Worm (Caenorhabditis elegans) whole organism, early embryonic: ENCODE results near the gene clu-1.

Experiments used
- B0310.2 ChIP-seq: sonication (generic microtip); optimal IDR thresholded peaks from 2 replicates; lab custom pipeline; 2016; ENCODE audit warnings: mild to moderate bottlenecking, missing genetic modification characterization, missing compliant biosample characterization
- F13C5.2 ChIP-seq: sonication (generic microtip); optimal IDR thresholded peaks from 2 replicates; lab custom pipeline; 2017; ENCODE audit warnings: mild to moderate bottlenecking, missing genetic modification characterization, inconsistent platforms, missing compliant biosample characterization
- aly-1 ChIP-seq: sonication (generic microtip); optimal IDR thresholded peaks from 2 replicates; lab custom pipeline; 2016; ENCODE audit warnings: missing genetic modification characterization, missing compliant biosample characterization
- ama-1 ChIP-seq: fragments of 150-350 bp; optimal IDR thresholded peaks from 2 replicates; lab custom pipeline; 2014
- ceh-13 ChIP-seq: fragments of 200-800 bp; sonication (Bioruptor generic); optimal IDR thresholded peaks from 2 replicates; lab custom pipeline; 2018; ENCODE audit warnings: mild to moderate bottlenecking, missing genetic modification characterization, missing compliant biosample characterization
- ceh-36 ChIP-seq: sonication (generic microtip); optimal IDR thresholded peaks from 2 replicates; lab custom pipeline; 2016; ENCODE audit warnings: missing genetic modification characterization, inconsistent platforms, missing compliant biosample characterization
- ets-7 ChIP-seq: sonication (generic microtip); optimal IDR thresholded peaks from 2 replicates; lab custom pipeline; 2016; ENCODE audit warnings: missing genotype, missing genetic modification characterization, missing compliant biosample characterization
- flt-1 ChIP-seq: fragments of 200-800 bp; sonication (Bioruptor generic); IDR thresholded peaks from 2 replicates; pipeline ENCODE4 v1.3.6; 2022; ENCODE audit warnings: missing genetic modification characterization, missing compliant biosample characterization
- hmbx-1 ChIP-seq: sonication (generic microtip); optimal IDR thresholded peaks from 2 replicates; lab custom pipeline; 2016; ENCODE audit warnings: mild to moderate bottlenecking, missing genetic modification characterization, missing compliant biosample characterization
- hmg-4 ChIP-seq: fragments of 200-800 bp; sonication (Bioruptor generic); optimal IDR thresholded peaks from 2 replicates; lab custom pipeline; 2018; ENCODE audit warnings: mild to moderate bottlenecking, missing genetic modification characterization, missing compliant biosample characterization
- hnd-1 ChIP-seq: sonication (generic microtip); optimal IDR thresholded peaks from 2 replicates; lab custom pipeline; 2016; ENCODE audit warnings: missing genetic modification characterization, missing compliant biosample characterization
- pes-1 ChIP-seq: fragments of 200-800 bp; sonication (Bioruptor generic); IDR thresholded peaks from 2 replicates; pipeline ENCODE4 v1.3.6; 2022; ENCODE audit warnings: missing genetic modification reagents, missing genetic modification characterization, missing compliant biosample characterization
- scrt-1 ChIP-seq: fragments of 200-800 bp; sonication (Bioruptor generic); IDR thresholded peaks from 2 replicates; pipeline ENCODE4 v1.3.6; 2022; ENCODE audit warnings: missing genetic modification characterization, missing compliant biosample characterization
- sea-1 ChIP-seq: fragments of 200-800 bp; sonication (Bioruptor generic); conservative IDR thresholded peaks from 2 replicates; pipeline ENCODE4 v1.3.6; 2022; ENCODE audit warnings: missing genetic modification characterization, missing compliant biosample characterization
- tbx-11 ChIP-seq: fragments of 200-800 bp; sonication (Bioruptor generic); IDR thresholded peaks from 2 replicates; pipeline ENCODE4 v1.3.6; 2022; ENCODE audit warnings: missing genetic modification characterization, missing compliant biosample characterization
- tbx-37 ChIP-seq: fragments of 200-800 bp; sonication (Bioruptor generic); conservative IDR thresholded peaks from 2 replicates; pipeline ENCODE4 v1.3.6; 2022; ENCODE audit warnings: missing genetic modification reagents, missing genetic modification characterization, missing compliant biosample characterization
- tra-4 ChIP-seq: sonication (generic microtip); optimal IDR thresholded peaks from 2 replicates; lab custom pipeline; 2017; ENCODE audit warnings: missing genetic modification characterization, missing compliant biosample characterization

clu-1 gene

ce11 chrIII:9559381-9559881 lies 38.2 kb upstream of the clu-1 start, which contains the start of gene C48B4.7:
TSS of gene C48B4.7 (minus strand) at chrIII:9559431.
- TF ChIP-seq ama-1 (no peak), tbx-11 (GFP tag; lab: Robert Waterston, UW) (no peak), sea-1 (GFP tag; lab: Robert Waterston, UW) (no peak)

ce11 chrIII:9558463-9558862 lies 37.2 kb upstream of the clu-1 start, which contains the start of gene C48B4.6:
TSS of gene C48B4.6 (minus strand) at chrIII:9558563.
- TF ChIP-seq hmbx-1 (tag; lab: Kevin White, UChicago): no peak
- no peak for TF ChIP-seq F13C5.2 (tag; lab: Kevin White, UChicago)
- no peak for TF ChIP-seq tbx-11 (GFP tag; lab: Robert Waterston, UW)
- no peak for TF ChIP-seq ceh-13 (GFP tag; lab: Kevin White, UChicago)
- no peak for TF ChIP-seq hmg-4 (GFP tag; lab: Kevin White, UChicago)
- no peak for TF ChIP-seq aly-1 (tag; lab: Kevin White, UChicago)
- TF ChIP-seq hnd-1 (tag; lab: Kevin White, UChicago): no peak
- TF ChIP-seq tbx-37 (GFP tag; lab: Robert Waterston, UW): no peak
- TF ChIP-seq ceh-36 (tag; lab: Kevin White, UChicago): no peak
- TF ChIP-seq ets-7 (tag; lab: Kevin White, UChicago): no peak
- no peak for TF ChIP-seq pes-1
- TF ChIP-seq ama-1: no peak
- no peak for TF ChIP-seq sea-1 (GFP tag; lab: Robert Waterston, UW)
- no peak for TF ChIP-seq flt-1 (GFP tag; lab: Robert Waterston, UW)

ce11 chrIII:9556300-9556699 lies 35.0 kb upstream of the clu-1 start, which contains the start of gene ZK1098.11:
TSS of gene ZK1098.11 (plus strand) at chrIII:9556600.
- TF ChIP-seq sea-1 (GFP tag; lab: Robert Waterston, UW) (no peak), pes-1 (no peak), hnd-1 (tag; lab: Kevin White, UChicago) (no peak)

ce11 chrIII:9546016-9546659 lies 24.9 kb upstream of the clu-1 start, which contains the start of gene unc-16:
TSS of gene unc-16 (plus strand) at chrIII:9546258.
- TF ChIP-seq ama-1 (no peak), pes-1 (0 out of 2 replicates have a peak, but pooled peaks have one; percentile 17), hmg-4 (GFP tag; lab: Kevin White, UChicago) (peak; percentile 19), F13C5.2 (tag; lab: Kevin White, UChicago) (peak; percentile 72)

- TF ChIP-seq hmg-4 (GFP tag; lab: Kevin White, UChicago): no peak
- no peak for TF ChIP-seq tbx-11 (GFP tag; lab: Robert Waterston, UW)
- no peak for TF ChIP-seq ama-1
- no peak for TF ChIP-seq ets-7 (tag; lab: Kevin White, UChicago)
- no peak for TF ChIP-seq flt-1 (GFP tag; lab: Robert Waterston, UW)
- no peak for TF ChIP-seq sea-1 (GFP tag; lab: Robert Waterston, UW)
- TF ChIP-seq B0310.2 (tag; lab: Kevin White, UChicago): no peak
- no peak for TF ChIP-seq ceh-36 (tag; lab: Kevin White, UChicago)
- TF ChIP-seq ceh-13 (GFP tag; lab: Kevin White, UChicago): no peak
- TF ChIP-seq hmbx-1 (tag; lab: Kevin White, UChicago): no peak
- no peak for TF ChIP-seq F13C5.2 (tag; lab: Kevin White, UChicago)
- TF ChIP-seq pes-1: no peak
- no peak for TF ChIP-seq scrt-1 (GFP tag; lab: Robert Waterston, UW)
- no peak for TF ChIP-seq tra-4 (tag; lab: Kevin White, UChicago)
Measured at ce11 chrIII:9544820-9545219, 23.6 kb upstream of the clu-1 start, which contains the start of gene ZK1098.12. TSS of gene ZK1098.12 (plus strand) at chrIII:9545120.

ce11 chrIII:9544125-9544524 lies 22.9 kb upstream of the clu-1 start, which contains the start of gene ZK1098.9:
TSS of gene ZK1098.9 (plus strand) at chrIII:9544425.
- no peak for TF ChIP-seq ama-1
- TF ChIP-seq flt-1 (GFP tag; lab: Robert Waterston, UW): no peak
- TF ChIP-seq B0310.2 (tag; lab: Kevin White, UChicago): no peak
- no peak for TF ChIP-seq ceh-13 (GFP tag; lab: Kevin White, UChicago)
- no peak for TF ChIP-seq tbx-37 (GFP tag; lab: Robert Waterston, UW)
- no peak for TF ChIP-seq tbx-11 (GFP tag; lab: Robert Waterston, UW)
- no peak for TF ChIP-seq hnd-1 (tag; lab: Kevin White, UChicago)
- TF ChIP-seq aly-1 (tag; lab: Kevin White, UChicago): no peak
- no peak for TF ChIP-seq hmbx-1 (tag; lab: Kevin White, UChicago)
- no peak for TF ChIP-seq ceh-36 (tag; lab: Kevin White, UChicago)
- no peak for TF ChIP-seq F13C5.2 (tag; lab: Kevin White, UChicago)

- no peak for TF ChIP-seq tbx-11 (GFP tag; lab: Robert Waterston, UW)
- TF ChIP-seq ceh-13 (GFP tag; lab: Kevin White, UChicago): no peak
- TF ChIP-seq tra-4 (tag; lab: Kevin White, UChicago): no peak
- no peak for TF ChIP-seq pes-1
- no peak for TF ChIP-seq tbx-37 (GFP tag; lab: Robert Waterston, UW)
- TF ChIP-seq hnd-1 (tag; lab: Kevin White, UChicago): no peak
- TF ChIP-seq ama-1: no peak
- TF ChIP-seq scrt-1 (GFP tag; lab: Robert Waterston, UW): no peak
- TF ChIP-seq flt-1 (GFP tag; lab: Robert Waterston, UW): no peak
- TF ChIP-seq hmbx-1 (tag; lab: Kevin White, UChicago): no peak
- no peak for TF ChIP-seq ets-7 (tag; lab: Kevin White, UChicago)
- TF ChIP-seq B0310.2 (tag; lab: Kevin White, UChicago): no peak
- no peak for TF ChIP-seq F13C5.2 (tag; lab: Kevin White, UChicago)
- no peak for TF ChIP-seq hmg-4 (GFP tag; lab: Kevin White, UChicago)
- no peak for TF ChIP-seq ceh-36 (tag; lab: Kevin White, UChicago)
- no peak for TF ChIP-seq aly-1 (tag; lab: Kevin White, UChicago)
- no peak for TF ChIP-seq sea-1 (GFP tag; lab: Robert Waterston, UW)
Measured at ce11 chrIII:9542816-9543215, 21.6 kb upstream of the clu-1 start, which contains the start of gene eif-2Balpha. TSS of gene eif-2Balpha (plus strand) at chrIII:9543119.
